Comparison of ENCODE assay signal across 2 fruit fly cellular contexts in genomic region chr3L:18996774-18997589, dm6.
TF ChIP-seq lines count a peak whose summit lies in the region.

No protein-coding gene starts in this region.

TF ChIP-seq in whole organism, embryonic, 481 proteins besides CTCF, POLR2A, EP300 and RAD21 (continued from another document and continues in another):
- TF ChIP-seq CG15011 (GFP tag; optimal IDR thresholded peaks at IDR 0.05; lab: Kevin White, UChicago) (peak; percentile 44), unc-4 (GFP tag; IDR thresholded peaks at IDR 0.05; lab: Robert Waterston, UW; ENCODE audit: partially characterized antibody) (no peak), pb (GFP tag; optimal IDR thresholded peaks at IDR 0.05; lab: Kevin White, UChicago) (no peak), zen2 (GFP tag; IDR thresholded peaks at IDR 0.05; lab: Robert Waterston, UW; ENCODE audit: partially characterized antibody) (no peak), yki (optimal IDR thresholded peaks at IDR 0.05; lab: Kevin White, UChicago) (no peak), CG10654 (GFP tag; optimal IDR thresholded peaks at IDR 0.05; lab: Kevin White, UChicago) (no peak), gce (GFP tag; IDR thresholded peaks at IDR 0.05; lab: Robert Waterston, UW) (no peak), cwo (GFP tag; optimal IDR thresholded peaks at IDR 0.05; lab: Kevin White, UChicago) (peak; percentile 73), CG12744 (GFP tag; optimal IDR thresholded peaks at IDR 0.05; lab: Kevin White, UChicago) (no peak), Fer2 (tag; optimal IDR thresholded peaks at IDR 0.05; lab: Kevin White, UChicago) (peak; percentile 13), CG5180 (GFP tag; optimal IDR thresholded peaks at IDR 0.05; lab: Kevin White, UChicago) (peak; percentile 62), CG12104 (GFP tag; optimal IDR thresholded peaks at IDR 0.05; lab: Kevin White, UChicago) (peak; percentile 38), CG17361 (GFP tag; IDR thresholded peaks at IDR 0.05; lab: Robert Waterston, UW) (no peak), CG12659 (GFP tag; optimal IDR thresholded peaks at IDR 0.05; lab: Kevin White, UChicago) (peak; percentile 35), nom (GFP tag; optimal IDR thresholded peaks at IDR 0.05; lab: Kevin White, UChicago) (peak; percentile 34), CG13287 (GFP tag; IDR thresholded peaks at IDR 0.05; lab: Robert Waterston, UW; ENCODE audit: partially characterized antibody) (no peak; the same call in 1 of the 2 replicates), mirr (GFP tag; optimal IDR thresholded peaks at IDR 0.05; lab: Kevin White, UChicago) (peak; percentile 53), hbn (GFP tag; IDR thresholded peaks at IDR 0.05; lab: Robert Waterston, UW; ENCODE audit: partially characterized antibody) (no peak), slbo (GFP tag; IDR thresholded peaks at IDR 0.05; lab: Robert Waterston, UW) (no peak), stwl (tag; optimal IDR thresholded peaks at IDR 0.05; lab: Kevin White, UChicago) (no peak), D19A (tag; optimal IDR thresholded peaks at IDR 0.05; lab: Kevin White, UChicago) (no peak), grn (GFP tag; optimal IDR thresholded peaks at IDR 0.05; lab: Kevin White, UChicago) (peak; percentile 94), CG2120 (GFP tag; optimal IDR thresholded peaks at IDR 0.05; lab: Kevin White, UChicago) (peak; percentile 48), CrebB (tag; optimal IDR thresholded peaks at IDR 0.05; lab: Kevin White, UChicago) (peak; percentile 9), Neu2 (GFP tag; optimal IDR thresholded peaks at IDR 0.05; lab: Kevin White, UChicago; ENCODE audit: borderline replicate concordance) (no peak), Dfd (GFP tag; optimal IDR thresholded peaks at IDR 0.05; lab: Kevin White, UChicago) (no peak), CG10366 (GFP tag; IDR thresholded peaks at IDR 0.05; lab: Robert Waterston, UW) (no peak; the same call in 1 of the 2 replicates), Trl (optimal IDR thresholded peaks at IDR 0.05; lab: Kevin White, UChicago) (peak; percentile 54 to 82), Trl (GFP tag; optimal IDR thresholded peaks at IDR 0.05; lab: Kevin White, UChicago) (no peak), Elba2 (GFP tag; optimal IDR thresholded peaks at IDR 0.05; lab: Kevin White, UChicago) (no peak), CG3281 (GFP tag; optimal IDR thresholded peaks at IDR 0.05; lab: Kevin White, UChicago) (peak; percentile 65), crp (GFP tag; optimal IDR thresholded peaks at IDR 0.05; lab: Kevin White, UChicago) (no peak), hkb (optimal IDR thresholded peaks at IDR 0.05; lab: Kevin White, UChicago) (no peak), hkb (GFP tag; IDR thresholded peaks at IDR 0.05; lab: Robert Waterston, UW) (peak; percentile 31; the same call in 1 of the 2 replicates), CG17328 (GFP tag; IDR thresholded peaks at IDR 0.05; lab: Robert Waterston, UW) (no peak), CG9932 (GFP tag; IDR thresholded peaks at IDR 0.05; lab: Robert Waterston, UW) (peak; percentile 33; the same call in 1 of the 2 replicates), dimm (GFP tag; IDR thresholded peaks at IDR 0.05; lab: Robert Waterston, UW) (no peak), sim (GFP tag; IDR thresholded peaks at IDR 0.05; lab: Robert Waterston, UW) (no peak), dmrt99B (tag; optimal IDR thresholded peaks at IDR 0.05; lab: Kevin White, UChicago) (peak; percentile 53), HLHmδ (GFP tag; optimal IDR thresholded peaks at IDR 0.05; lab: Kevin White, UChicago) (no peak), CG15269 (tag; optimal IDR thresholded peaks at IDR 0.05; lab: Kevin White, UChicago) (peak; percentile 19), CG15696 (tag; optimal IDR thresholded peaks at IDR 0.05; lab: Kevin White, UChicago) (no peak), lola (GFP tag; optimal IDR thresholded peaks at IDR 0.05; lab: Kevin White, UChicago) (no peak), CG10543 (GFP tag; optimal IDR thresholded peaks at IDR 0.05; lab: Kevin White, UChicago) (peak; percentile 77), eyg (GFP tag; optimal IDR thresholded peaks at IDR 0.05; lab: Kevin White, UChicago) (peak; percentile 22), YL-1 (GFP tag; optimal IDR thresholded peaks at IDR 0.05; lab: Kevin White, UChicago) (peak; percentile 27), CG7987 (GFP tag; optimal IDR thresholded peaks at IDR 0.05; lab: Kevin White, UChicago) (no peak), CG11456 (GFP tag; IDR thresholded peaks at IDR 0.05; lab: Robert Waterston, UW) (no peak), CG11398 (GFP tag; optimal IDR thresholded peaks at IDR 0.05; lab: Kevin White, UChicago) (no peak), CG7928 (GFP tag; optimal IDR thresholded peaks at IDR 0.05; lab: Kevin White, UChicago) (peak; percentile 73), CG11723 (GFP tag; optimal IDR thresholded peaks at IDR 0.05; lab: Kevin White, UChicago) (peak; percentile 35), CG11247 (GFP tag; IDR thresholded peaks at IDR 0.05; lab: Robert Waterston, UW) (no peak), lmd (GFP tag; IDR thresholded peaks at IDR 0.05; lab: Robert Waterston, UW) (no peak), Hmr (GFP tag; optimal IDR thresholded peaks at IDR 0.05; lab: Kevin White, UChicago) (peak; percentile 38), CG14667 (GFP tag; IDR thresholded peaks at IDR 0.05; lab: Robert Waterston, UW) (no peak), CG3726 (GFP tag; IDR thresholded peaks at IDR 0.05; lab: Robert Waterston, UW) (no peak), CG34422 (GFP tag; IDR thresholded peaks at IDR 0.05; lab: Robert Waterston, UW) (no peak), MESR4 (GFP tag; optimal IDR thresholded peaks at IDR 0.05; lab: Kevin White, UChicago) (no peak), abd-A (tag; optimal IDR thresholded peaks at IDR 0.05; lab: Kevin White, UChicago) (peak; percentile 59), CG7556 (GFP tag; optimal IDR thresholded peaks at IDR 0.05; lab: Kevin White, UChicago) (peak; percentile 1), otp (GFP tag; IDR thresholded peaks at IDR 0.05; lab: Robert Waterston, UW) (no peak), Nf-YC (tag; optimal IDR thresholded peaks at IDR 0.05; lab: Kevin White, UChicago) (peak; percentile 29), CG4328 (GFP tag; optimal IDR thresholded peaks at IDR 0.05; lab: Kevin White, UChicago) (peak; percentile 18), ci (GFP tag; IDR thresholded peaks at IDR 0.05; lab: Robert Waterston, UW) (no peak; the same call in 2 of the 3 replicates), CG18476 (GFP tag; optimal IDR thresholded peaks at IDR 0.05; lab: Kevin White, UChicago) (no peak), CG11504 (tag; optimal IDR thresholded peaks at IDR 0.05; lab: Kevin White, UChicago) (peak; percentile 25)

TF ChIP-seq in whole organism, prepupa, 60 proteins besides CTCF, POLR2A, EP300 and RAD21 (continued from another document):
- TF ChIP-seq CG9139 (GFP tag; optimal IDR thresholded peaks at IDR 0.05; lab: Kevin White, UChicago) (peak; percentile 26), Hr4 (GFP tag; optimal IDR thresholded peaks at IDR 0.05; lab: Kevin White, UChicago) (peak; percentile 16), CG3032 (tag; optimal IDR thresholded peaks at IDR 0.05; lab: Kevin White, UChicago) (peak; percentile 6)
